Worm (Caenorhabditis elegans) whole organism, L4 larva: Measurements from ENCODE around the gene cec-1.

ENCODE experiments used
- aly-2 ChIP-seq: sonication (generic microtip); optimal IDR thresholded peaks from 2 replicates; lab custom pipeline; 2018; ENCODE audit warnings: missing biosample characterization, missing genetic modification characterization
- ama-1 ChIP-seq: fragments of 150-350 bp; optimal IDR thresholded peaks from 2 replicates; lab custom pipeline; 2014; ENCODE audit warnings: inconsistent platforms, mixed read lengths
- ceh-62 ChIP-seq: sonication (generic microtip); optimal IDR thresholded peaks from 2 replicates; lab custom pipeline; 2017; ENCODE audit warnings: missing biosample characterization, missing genetic modification characterization
- mep-1 ChIP-seq: fragments of 150-350 bp; sonication (generic microtip); optimal IDR thresholded peaks from 3 replicates; lab custom pipeline; 2014; ENCODE audit warnings: missing biosample characterization, missing genetic modification characterization
- mes-2 ChIP-seq: sonication (generic microtip); optimal IDR thresholded peaks from 2 replicates; lab custom pipeline; 2016; ENCODE audit warnings: missing genotype, mild to moderate bottlenecking, missing genetic modification characterization, missing compliant biosample characterization; ENCODE audit not compliant: poor library complexity, severe bottlenecking
- nhr-11 ChIP-seq: fragments of 150-350 bp; optimal IDR thresholded peaks from 2 replicates; lab custom pipeline; 2014; ENCODE audit warnings: missing biosample characterization, missing genetic modification characterization
- nhr-6 ChIP-seq: fragments of 150-350 bp; optimal IDR thresholded peaks from 2 replicates; lab custom pipeline; 2014; ENCODE audit warnings: missing biosample characterization, missing genetic modification characterization
- pha-4 ChIP-seq, 2 experiments: fragments of 150-350 bp in 1 of 2; fragments of 200-800 bp in 1 of 2; sonication (Bioruptor generic) in 1 of 2; IDR thresholded peaks in 1 of 2; optimal IDR thresholded peaks in 1 of 2; 2 replicates each; pipeline versions ENCODE4 v1.3.6 to Lab custom; 2014 to 2022; ENCODE audit warnings: missing genetic modification characterization in 2 of 2, missing genetic modification reagents in 2 of 2, missing biosample characterization in 1 of 2, missing compliant biosample characterization in 1 of 2
- php-3 ChIP-seq: fragments of 200-800 bp; sonication (Bioruptor generic); IDR thresholded peaks from 2 replicates; pipeline ENCODE4 v1.3.6; 2022; ENCODE audit warnings: missing genetic modification reagents, missing genetic modification characterization, missing compliant biosample characterization
- saeg-2 ChIP-seq: fragments of 200-800 bp; sonication (Bioruptor generic); IDR thresholded peaks from 2 replicates; pipeline ENCODE4 v1.3.6; 2022; ENCODE audit warnings: missing genetic modification reagents, missing genetic modification characterization, missing compliant biosample characterization
- skn-1 ChIP-seq: fragments of 150-350 bp; optimal IDR thresholded peaks from 2 replicates; lab custom pipeline; 2014; ENCODE audit warnings: missing biosample characterization, missing genetic modification characterization

DNA sequence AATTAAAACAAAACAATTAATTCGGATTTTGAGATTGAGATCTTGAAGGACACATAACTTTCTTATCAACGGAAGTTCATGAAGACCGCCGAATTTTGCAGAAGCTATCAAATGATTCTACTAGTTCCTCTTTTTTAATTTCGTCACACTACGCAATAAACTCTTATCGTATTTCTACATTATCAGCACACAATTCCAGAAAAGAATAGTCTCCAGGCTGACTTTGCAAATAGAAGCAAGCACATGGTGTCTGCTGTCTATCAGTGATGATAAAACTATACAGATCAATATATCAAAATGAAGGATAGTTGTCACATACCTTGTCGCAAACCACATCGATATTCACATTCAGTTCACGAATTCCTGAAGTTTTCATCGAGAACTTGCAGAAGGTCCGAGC, 25.7 kb upstream of the cec-1 start:
- TF ChIP-seq mep-1 (tag; lab: Kevin White, UChicago) = no peak
- TF ChIP-seq nhr-11 (tag; lab: Kevin White, UChicago) = no peak
- peak; percentile 87 for TF ChIP-seq php-3 (GFP tag; lab: Robert Waterston, UW)
- TF ChIP-seq nhr-6 (tag; lab: Kevin White, UChicago) = no peak
- TF ChIP-seq mes-2 = peak; percentile 15
- no peak for TF ChIP-seq pha-4 (GFP tag; IDR thresholded peaks at IDR 0.05; lab: Robert Waterston, UW)
- TF ChIP-seq pha-4 (tag; optimal IDR thresholded peaks at IDR 0.05; lab: Kevin White, UChicago) = no peak
- TF ChIP-seq ceh-62 (tag; lab: Kevin White, UChicago) = no peak
- no peak for TF ChIP-seq skn-1 (tag; lab: Kevin White, UChicago)
- no peak for TF ChIP-seq saeg-2 (GFP tag; lab: Robert Waterston, UW)
- TF ChIP-seq ama-1 (lab: Kevin White, UChicago) = no peak
- no peak for TF ChIP-seq aly-2 (tag; lab: Kevin White, UChicago)
